Fruit fly (Drosophila melanogaster): ENCODE results near the gene rho-6.

- TF ChIP-seq psq (optimal IDR thresholded peaks at IDR 0.05) (no peak), h (optimal IDR thresholded peaks at IDR 0.05) (no peak), ttk (optimal IDR thresholded peaks at IDR 0.05) (no peak), Myc (optimal IDR thresholded peaks at IDR 0.05) (no peak)
Measured at dm6 chr2L:12134125-12134378, 841 bp upstream of the rho-6 start.
